Fruit fly (Drosophila melanogaster) whole organism, embryonic: ENCODE results near the gene rols.

Source experiments
- Atf3 ChIP-seq: fragments of 200-800 bp; sonication (Bioruptor generic); optimal IDR thresholded peaks from 3 replicates; lab custom pipeline; 2016; ENCODE audit warnings: missing biosample characterization, missing genetic modification characterization
- Atf6 ChIP-seq: fragments of 200-800 bp; sonication (Bioruptor generic); IDR thresholded peaks from 2 replicates; pipeline ENCODE4 v1.3.6; 2022; ENCODE audit warnings: missing biosample characterization, missing genetic modification characterization
- Awh ChIP-seq: fragments of 200-800 bp; sonication (Bioruptor generic); IDR thresholded peaks from 2 replicates; pipeline ENCODE4, ENCODE4 v1.3.6; 2022; ENCODE audit warnings: missing biosample characterization, missing genetic modification characterization
- CG10267 ChIP-seq: fragments of 200-800 bp; sonication (Bioruptor generic); optimal IDR thresholded peaks from 2 replicates; lab custom pipeline; 2018; ENCODE audit warnings: missing biosample characterization, mild to moderate bottlenecking, missing genetic modification characterization, moderate library complexity
- CG11093 ChIP-seq: fragments of 200-800 bp; sonication (Bioruptor generic); IDR thresholded peaks from 3 replicates; pipeline ENCODE4 v1.3.6; 2022; ENCODE audit warnings: missing biosample characterization, missing genetic modification characterization
- CG11398 ChIP-seq: fragments of 200-800 bp; sonication (Bioruptor generic); optimal IDR thresholded peaks from 2 replicates; lab custom pipeline; 2016; ENCODE audit warnings: missing biosample characterization, missing genetic modification characterization
- CG14965 ChIP-seq: fragments of 200-800 bp; sonication (Bioruptor generic); optimal IDR thresholded peaks from 2 replicates; lab custom pipeline; 2016; ENCODE audit warnings: missing biosample characterization, missing genetic modification characterization, borderline replicate concordance
- CG15073 ChIP-seq: fragments of 200-800 bp; sonication (Bioruptor generic); optimal IDR thresholded peaks from 2 replicates; lab custom pipeline; 2016; ENCODE audit warnings: missing biosample characterization, missing genetic modification characterization
- CG18476 ChIP-seq: fragments of 200-800 bp; sonication (Bioruptor generic); optimal IDR thresholded peaks from 2 replicates; lab custom pipeline; 2016; ENCODE audit warnings: missing biosample characterization, mild to moderate bottlenecking, missing genetic modification characterization
- CG2875 ChIP-seq: fragments of 200-800 bp; sonication (Bioruptor generic); optimal IDR thresholded peaks from 2 replicates; lab custom pipeline; 2017; ENCODE audit warnings: missing biosample characterization, mild to moderate bottlenecking, missing genetic modification characterization, missing genetic modification reagents
- CG30403 ChIP-seq: fragments of 200-800 bp; sonication (Bioruptor generic); optimal IDR thresholded peaks from 3 replicates; lab custom pipeline; 2016; ENCODE audit warnings: missing biosample characterization, missing genetic modification characterization
- CG3163 ChIP-seq: fragments of 200-800 bp; sonication (Bioruptor generic); optimal IDR thresholded peaks from 3 replicates; lab custom pipeline; 2016; ENCODE audit warnings: missing biosample characterization, missing genetic modification characterization
- CG3726 ChIP-seq: fragments of 200-800 bp; sonication (Bioruptor generic); IDR thresholded peaks from 3 replicates; pipeline ENCODE4, ENCODE4 v1.3.6; 2022; ENCODE audit warnings: missing biosample characterization, missing genetic modification characterization
- CG3838 ChIP-seq: fragments of 200-800 bp; sonication (Bioruptor generic); optimal IDR thresholded peaks from 3 replicates; lab custom pipeline; 2016; ENCODE audit warnings: missing biosample characterization, missing genetic modification characterization
- CG6175 ChIP-seq: fragments of 200-800 bp; sonication (Bioruptor generic); IDR thresholded peaks from 3 replicates; pipeline ENCODE4 v1.3.6; 2022; ENCODE audit warnings: missing biosample characterization, missing genetic modification characterization
- CG6254 ChIP-seq: fragments of 200-800 bp; sonication (Bioruptor generic); optimal IDR thresholded peaks from 3 replicates; lab custom pipeline; 2017; ENCODE audit warnings: mild to moderate bottlenecking, missing biosample characterization, missing genetic modification reagents, missing genetic modification characterization
- CG6765 ChIP-seq: fragments of 200-800 bp; sonication (Bioruptor generic); optimal IDR thresholded peaks from 3 replicates; lab custom pipeline; 2017; ENCODE audit warnings: missing biosample characterization, mild to moderate bottlenecking, missing genetic modification characterization
- CG7839 ChIP-seq: fragments of 200-800 bp; sonication (Bioruptor generic); optimal IDR thresholded peaks from 3 replicates; lab custom pipeline; 2018; ENCODE audit warnings: missing biosample characterization, mild to moderate bottlenecking, missing genetic modification characterization, moderate library complexity
- CG7928 ChIP-seq: fragments of 200-800 bp; sonication (Bioruptor generic); optimal IDR thresholded peaks from 2 replicates; lab custom pipeline; 2017; ENCODE audit warnings: missing biosample characterization, mild to moderate bottlenecking, missing genetic modification characterization
- CG7963 ChIP-seq: fragments of 200-800 bp; sonication (Bioruptor generic); IDR thresholded peaks from 3 replicates; pipeline ENCODE4 v1.3.6; 2022; ENCODE audit warnings: missing biosample characterization, missing genetic modification characterization; ENCODE audit not compliant: partially characterized antibody
- CTCF ChIP-seq: fragments of 200-800 bp; sonication (Bioruptor generic); optimal IDR thresholded peaks from 2 replicates; lab custom pipeline; 2017; ENCODE audit warnings: missing biosample characterization, mild to moderate bottlenecking, missing genetic modification characterization, moderate library complexity
- D19A ChIP-seq: fragments of 200-800 bp; optimal IDR thresholded peaks from 3 replicates; lab custom pipeline; 2019; ENCODE audit warnings: missing biosample characterization, mild to moderate bottlenecking, missing genetic modification characterization, moderate library complexity
- Elba2 ChIP-seq: fragments of 200-800 bp; sonication (Bioruptor generic); optimal IDR thresholded peaks from 3 replicates; lab custom pipeline; 2016; ENCODE audit warnings: missing biosample characterization, missing genetic modification characterization
- Ets65A ChIP-seq: fragments of 200-800 bp; sonication (Bioruptor generic); peaks from one replicate; lab custom pipeline; 2016; ENCODE audit warnings: missing biosample characterization, missing genetic modification characterization
- Hsf ChIP-seq: fragments of 200-800 bp; sonication (Bioruptor generic); optimal IDR thresholded peaks from 3 replicates; lab custom pipeline; 2016; ENCODE audit warnings: missing biosample characterization, missing genetic modification characterization
- MBD-R2 ChIP-seq: fragments of 200-800 bp; sonication (Bioruptor generic); IDR thresholded peaks from 2 replicates; pipeline ENCODE4 v1.3.6; 2022; ENCODE audit warnings: missing biosample characterization, missing genetic modification characterization
- NC2β ChIP-seq: fragments of 200-800 bp; sonication (Bioruptor generic); optimal IDR thresholded peaks from 2 replicates; lab custom pipeline; 2016; ENCODE audit warnings: missing biosample characterization, missing genetic modification characterization
- Oli ChIP-seq: fragments of 200-800 bp; sonication (Bioruptor generic); optimal IDR thresholded peaks from 2 replicates; lab custom pipeline; 2018; ENCODE audit warnings: missing biosample characterization, mild to moderate bottlenecking, missing genetic modification characterization, moderate library complexity
- PHDP ChIP-seq: fragments of 200-800 bp; sonication (Bioruptor generic); optimal IDR thresholded peaks from 3 replicates; lab custom pipeline; 2018; ENCODE audit warnings: missing biosample characterization, mild to moderate bottlenecking, missing genetic modification characterization, moderate library complexity
- Side ChIP-seq: fragments of 200-800 bp; sonication (Bioruptor generic); optimal IDR thresholded peaks from 2 replicates; lab custom pipeline; 2016; ENCODE audit warnings: missing biosample characterization, missing genetic modification characterization
- Sox100B ChIP-seq: fragments of 200-800 bp; sonication (Bioruptor generic); optimal IDR thresholded peaks from 3 replicates; lab custom pipeline; 2018; ENCODE audit warnings: missing biosample characterization, mild to moderate bottlenecking, missing genetic modification characterization
- Trl ChIP-seq, 3 experiments: fragments of >200 bp in 2 of 3; fragments of 200-800 bp in 1 of 3; sonication (Bioruptor generic) in 1 of 3; optimal IDR thresholded peaks; 2 replicates in 1 of 3; 3 replicates in 2 of 3; lab custom pipeline; 2016 to 2017; ENCODE audit warnings: missing biosample characterization in 1 of 3, missing genetic modification characterization in 1 of 3
- cad ChIP-seq: fragments of >200 bp; optimal IDR thresholded peaks from 2 replicates; lab custom pipeline; 2017; ENCODE audit warnings: missing biosample characterization, missing genetic modification characterization
- chinmo ChIP-seq: fragments of 200-800 bp; sonication (Bioruptor generic); IDR thresholded peaks from 4 replicates; pipeline ENCODE4 v1.3.6; 2022; ENCODE audit warnings: missing biosample characterization, missing genetic modification characterization; ENCODE audit not compliant: partially characterized antibody
- ci ChIP-seq: fragments of 200-800 bp; sonication (Bioruptor generic); IDR thresholded peaks from 3 replicates; pipeline ENCODE4 v1.3.6; 2022; ENCODE audit warnings: missing biosample characterization, missing genetic modification characterization
- dimm ChIP-seq: fragments of 200-800 bp; sonication (Bioruptor generic); IDR thresholded peaks from 2 replicates; pipeline ENCODE4 v1.3.6; 2022; ENCODE audit warnings: missing biosample characterization, missing genetic modification characterization
- gsb-n ChIP-seq: fragments of 200-800 bp; sonication (Bioruptor generic); optimal IDR thresholded peaks from 3 replicates; lab custom pipeline; 2018; ENCODE audit warnings: missing biosample characterization, mild to moderate bottlenecking, missing genetic modification characterization
- gt ChIP-seq: fragments of 200-800 bp; sonication (Bioruptor generic); IDR thresholded peaks from 2 replicates; pipeline ENCODE4 v1.3.6; 2022; ENCODE audit warnings: missing biosample characterization, missing genetic modification characterization
- maf-S ChIP-seq: fragments of 200-800 bp; sonication (Bioruptor generic); optimal IDR thresholded peaks from 2 replicates; lab custom pipeline; 2016; ENCODE audit warnings: missing biosample characterization, missing genetic modification characterization
- nmo ChIP-seq: fragments of 200-800 bp; sonication (Bioruptor generic); optimal IDR thresholded peaks from 2 replicates; lab custom pipeline; 2018; ENCODE audit warnings: missing biosample characterization, mild to moderate bottlenecking, missing genetic modification characterization, moderate library complexity
- oc ChIP-seq: fragments of 200-800 bp; sonication (Bioruptor generic); optimal IDR thresholded peaks from 2 replicates; lab custom pipeline; 2018; ENCODE audit warnings: missing biosample characterization, mild to moderate bottlenecking, missing genetic modification characterization, moderate library complexity
- peb ChIP-seq: fragments of 200-800 bp; sonication (Bioruptor generic); IDR thresholded peaks from 2 replicates; pipeline ENCODE4 v1.3.6; 2022; ENCODE audit warnings: missing biosample characterization, missing genetic modification characterization
- pho ChIP-seq: fragments of 200-800 bp; sonication (Bioruptor generic); optimal IDR thresholded peaks from 2 replicates; lab custom pipeline; 2016; ENCODE audit warnings: missing biosample characterization, missing genetic modification characterization
- prd ChIP-seq, 3 experiments: fragments of >200 bp in 2 of 3; fragments of 200-800 bp in 1 of 3; sonication (Bioruptor generic) in 1 of 3; optimal IDR thresholded peaks in 2 of 3; IDR thresholded peaks in 1 of 3; 2 replicates in 2 of 3; 3 replicates in 1 of 3; pipeline versions ENCODE4 v1.3.6 to Lab custom; 2017 to 2022; ENCODE audit warnings: missing biosample characterization in 1 of 3, missing genetic modification characterization in 1 of 3
- sd ChIP-seq: fragments of 200-800 bp; sonication (Bioruptor generic); optimal IDR thresholded peaks from 3 replicates; lab custom pipeline; 2018; ENCODE audit warnings: missing biosample characterization, mild to moderate bottlenecking, missing genetic modification characterization, moderate library complexity
- sens ChIP-seq: fragments of 200-800 bp; sonication (Bioruptor generic); peaks from one replicate; lab custom pipeline; 2016; ENCODE audit warnings: missing biosample characterization, missing genetic modification characterization
- sqz ChIP-seq: fragments of 200-800 bp; sonication (Bioruptor generic); optimal IDR thresholded peaks from 3 replicates; lab custom pipeline; 2018; ENCODE audit warnings: missing biosample characterization, mild to moderate bottlenecking, missing genetic modification characterization
- tgo ChIP-seq: fragments of 200-800 bp; sonication (Bioruptor generic); IDR thresholded peaks from 3 replicates; pipeline ENCODE4 v1.3.6; 2022; ENCODE audit warnings: missing biosample characterization, missing genetic modification characterization
- toy ChIP-seq: fragments of 200-800 bp; sonication (Bioruptor generic); IDR thresholded peaks from 2 replicates; pipeline ENCODE4 v1.3.6; 2022; ENCODE audit warnings: missing biosample characterization, missing genetic modification characterization
- vfl ChIP-seq: fragments of 200-800 bp; sonication (Bioruptor generic); optimal IDR thresholded peaks from 2 replicates; lab custom pipeline; 2016; ENCODE audit warnings: missing biosample characterization, missing genetic modification characterization
- vvl ChIP-seq: fragments of 200-800 bp; sonication (Bioruptor generic); IDR thresholded peaks from 2 replicates; pipeline ENCODE4 v1.3.6; 2022; ENCODE audit warnings: missing biosample characterization, missing genetic modification characterization
- zen ChIP-seq: fragments of 200-800 bp; sonication (Bioruptor generic); optimal IDR thresholded peaks from 3 replicates; lab custom pipeline; 2018; ENCODE audit warnings: missing biosample characterization, mild to moderate bottlenecking, missing genetic modification characterization, moderate library complexity

Gene rols

DNA sequence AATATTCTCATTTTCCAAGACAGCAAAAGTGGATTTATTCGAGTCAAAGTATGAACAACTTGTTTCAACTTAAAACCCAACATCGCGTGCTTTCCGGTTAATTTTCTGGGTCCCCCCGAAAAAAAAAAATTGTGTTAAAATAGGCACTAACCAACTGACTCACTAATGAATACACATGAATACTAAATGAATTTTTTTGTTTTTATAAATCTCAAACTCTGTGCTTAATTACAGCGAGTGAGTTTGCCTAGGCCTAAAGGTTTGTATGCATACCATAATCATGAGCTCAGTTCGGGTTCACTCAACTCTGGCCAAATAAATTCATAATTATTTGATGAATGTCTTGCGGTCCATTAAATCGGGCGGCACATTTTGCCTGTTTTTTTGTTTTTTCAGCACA, 42.7 kb upstream of the rols start:
- TF ChIP-seq CG11398 (GFP tag; lab: Kevin White, UChicago) (no peak), sens (GFP tag; lab: Kevin White, UChicago) (peak; percentile 56), CG2875 (GFP tag; lab: Kevin White, UChicago) (no peak), Side (GFP tag; lab: Kevin White, UChicago) (no peak), sd (tag; lab: Kevin White, UChicago) (peak; percentile 43), CG7963 (GFP tag; lab: Robert Waterston, UW) (no peak), Oli (tag; lab: Kevin White, UChicago) (no peak), vvl (GFP tag; lab: Robert Waterston, UW) (peak; percentile 53; the same call in 1 of the 2 replicates), sqz (peak; percentile 70), Awh (peak; percentile 52; the same call in 1 of the 2 replicates), CG3163 (GFP tag; lab: Kevin White, UChicago) (no peak), toy (GFP tag; lab: Robert Waterston, UW) (no peak), CG30403 (no peak), CG11093 (GFP tag; lab: Robert Waterston, UW) (no peak), Trl (optimal IDR thresholded peaks at IDR 0.05; lab: Kevin White, UChicago) (no peak), Trl (GFP tag; optimal IDR thresholded peaks at IDR 0.05; lab: Kevin White, UChicago) (no peak), CTCF (no peak), vfl (GFP tag; lab: Kevin White, UChicago) (no peak), CG14965 (no peak), Sox100B (GFP tag; lab: Kevin White, UChicago) (no peak), CG6175 (GFP tag; lab: Robert Waterston, UW) (no peak), CG3838 (GFP tag; lab: Kevin White, UChicago) (no peak), chinmo (GFP tag; lab: Robert Waterston, UW) (0 out of 4 replicates have a peak, but pooled peaks have one; percentile 62)

DNA sequence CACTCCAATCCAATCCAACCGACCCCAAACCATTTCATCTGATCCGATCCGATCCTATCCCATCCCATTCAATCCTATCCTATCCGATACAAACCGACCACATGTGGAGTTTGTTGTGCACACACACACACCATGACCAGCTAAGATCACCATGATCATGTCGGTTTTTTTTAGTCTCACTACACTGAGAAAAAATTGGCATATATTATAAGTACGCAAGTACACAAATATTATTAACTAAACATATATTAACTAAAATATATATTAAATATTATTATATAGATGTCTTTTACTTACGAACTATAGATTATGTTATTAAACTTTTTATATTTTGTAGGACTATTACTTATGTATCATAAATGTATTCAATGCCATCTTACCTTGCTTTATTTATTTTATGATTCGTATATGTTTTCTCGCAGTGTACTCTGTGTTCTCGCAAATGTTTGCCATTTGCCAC, 37.3 kb upstream of the rols start:
- TF ChIP-seq CG7928 (GFP tag; lab: Kevin White, UChicago) (no peak), pho (GFP tag; lab: Kevin White, UChicago) (no peak), CG6254 (GFP tag; lab: Kevin White, UChicago) (no peak), NC2β (GFP tag; lab: Kevin White, UChicago) (no peak), dimm (GFP tag; lab: Robert Waterston, UW) (no peak), prd (optimal IDR thresholded peaks at IDR 0.05; lab: Kevin White, UChicago) (no peak), prd (GFP tag; IDR thresholded peaks at IDR 0.05; lab: Robert Waterston, UW) (peak; percentile 42; the same call in 1 of the 3 replicates), CG7839 (tag; lab: Kevin White, UChicago) (peak; percentile 47), CG3726 (GFP tag; lab: Robert Waterston, UW) (no peak), cad (GFP tag; lab: Kevin White, UChicago) (no peak), MBD-R2 (GFP tag; lab: Robert Waterston, UW) (no peak), oc (tag; lab: Kevin White, UChicago) (no peak), CG6765 (GFP tag; lab: Kevin White, UChicago) (no peak), Atf6 (no peak), tgo (GFP tag; lab: Robert Waterston, UW) (no peak), zen (tag; lab: Kevin White, UChicago) (peak; percentile 56), peb (GFP tag; lab: Robert Waterston, UW) (no peak), CG10267 (tag; lab: Kevin White, UChicago) (peak; percentile 55), ci (no peak), Atf3 (GFP tag; lab: Kevin White, UChicago) (no peak), Hsf (no peak), CG18476 (GFP tag; lab: Kevin White, UChicago) (no peak), nmo (peak; percentile 57), CG15073 (GFP tag; lab: Kevin White, UChicago) (no peak), Elba2 (GFP tag; lab: Kevin White, UChicago) (no peak), gt (GFP tag; lab: Robert Waterston, UW) (no peak), Ets65A (GFP tag; lab: Kevin White, UChicago) (peak; percentile 65), maf-S (no peak), PHDP (tag; lab: Kevin White, UChicago) (peak; percentile 23), gsb-n (tag; lab: Kevin White, UChicago) (no peak), D19A (tag; lab: Kevin White, UChicago) (peak; percentile 28)
